Fruit fly (Drosophila melanogaster) whole organism: Measurements from ENCODE around the gene CG33178.
A peak's percentile ranks its signal among the peaks of the same experiment; 100 is the strongest.

Experiments
- CG8478 ChIP-seq: fragments of >200 bp; optimal IDR thresholded peaks from 2 replicates; lab custom pipeline; 2018; ENCODE audit warnings: inconsistent platforms
- Dll ChIP-seq: fragments of >200 bp; optimal IDR thresholded peaks from 2 replicates; lab custom pipeline; 2017
- EcR ChIP-seq, 2 experiments: fragments of >200 bp; optimal IDR thresholded peaks; 2 replicates each; lab custom pipeline; 2017; ENCODE audit warnings: missing biosample characterization in 2 of 2, missing genetic modification characterization in 2 of 2, missing genetic modification reagents in 2 of 2
- pan ChIP-seq: fragments of >200 bp; optimal IDR thresholded peaks from 2 replicates; lab custom pipeline; 2017
- psq ChIP-seq: fragments of >200 bp; optimal IDR thresholded peaks from 2 replicates; lab custom pipeline; 2017
- usp ChIP-seq: fragments of >200 bp; optimal IDR thresholded peaks from 2 replicates; lab custom pipeline; 2017; ENCODE audit warnings: missing biosample characterization, missing genetic modification characterization, mixed read lengths

Gene CG33178

dm6 chrX:15070137-15070536 is 12.5 kb upstream of the CG33178 start:
- TF ChIP-seq pan (lab: Kevin White, UChicago) (no peak), Dll (lab: Kevin White, UChicago) (no peak), usp (GFP tag; lab: Kevin White, UChicago) (no peak), psq (lab: Kevin White, UChicago) (no peak), CG8478 (lab: Kevin White, UChicago) (no peak), EcR (GFP tag; optimal IDR thresholded peaks at IDR 0.05; lab: Kevin White, UChicago) (no peak)

- TF ChIP-seq pan (lab: Kevin White, UChicago), result no peak
- TF ChIP-seq EcR (GFP tag; optimal IDR thresholded peaks at IDR 0.05; lab: Kevin White, UChicago), result no peak
These were observed 11.7 kb upstream of the CG33178 start for dm6 chrX:15070811-15071479.

dm6 chrX:15074646-15075351 is 7.8 kb upstream of the CG33178 start:
- TF ChIP-seq Dll (lab: Kevin White, UChicago) (no peak), usp (GFP tag; lab: Kevin White, UChicago) (no peak)

- TF ChIP-seq Dll (lab: Kevin White, UChicago), result no peak
- peak; percentile 46 to 84 for TF ChIP-seq EcR (GFP tag; optimal IDR thresholded peaks at IDR 0.05; lab: Kevin White, UChicago)
- no peak for TF ChIP-seq psq (lab: Kevin White, UChicago)
These were observed 7.1 kb upstream of the CG33178 start for dm6 chrX:15075485-15076037.

- TF ChIP-seq CG8478 (lab: Kevin White, UChicago), result no peak
- no peak for TF ChIP-seq Dll (lab: Kevin White, UChicago)
- TF ChIP-seq psq (lab: Kevin White, UChicago), result no peak
- no peak for TF ChIP-seq pan (lab: Kevin White, UChicago)
- no peak for TF ChIP-seq usp (GFP tag; lab: Kevin White, UChicago)
- TF ChIP-seq EcR (GFP tag; optimal IDR thresholded peaks at IDR 0.05; lab: Kevin White, UChicago), result no peak
These were observed 6.5 kb upstream of the CG33178 start, which contains the start of gene Lsd-2 for dm6 chrX:15076038-15076575. Gene Lsd-2, minus strand, starts transcription at chrX:15076220.

- TF ChIP-seq CG8478 (lab: Kevin White, UChicago), result no peak
- no peak for TF ChIP-seq EcR (GFP tag; optimal IDR thresholded peaks at IDR 0.05; lab: Kevin White, UChicago)
- TF ChIP-seq pan (lab: Kevin White, UChicago), result no peak
- TF ChIP-seq usp (GFP tag; lab: Kevin White, UChicago), result no peak
- TF ChIP-seq Dll (lab: Kevin White, UChicago), result no peak
- TF ChIP-seq psq (lab: Kevin White, UChicago), result no peak
These were observed 6.0 kb upstream of the CG33178 start for dm6 chrX:15076606-15077005.

- TF ChIP-seq pan (lab: Kevin White, UChicago) (no peak), psq (lab: Kevin White, UChicago) (no peak), CG8478 (lab: Kevin White, UChicago) (no peak), Dll (lab: Kevin White, UChicago) (no peak), EcR (GFP tag; optimal IDR thresholded peaks at IDR 0.05; lab: Kevin White, UChicago) (no peak), usp (GFP tag; lab: Kevin White, UChicago) (no peak)
These were observed 5.0 kb upstream of the CG33178 start for dm6 chrX:15077576-15078136.

- TF ChIP-seq CG8478 (lab: Kevin White, UChicago), result no peak
- no peak for TF ChIP-seq psq (lab: Kevin White, UChicago)
- no peak for TF ChIP-seq usp (GFP tag; lab: Kevin White, UChicago)
- TF ChIP-seq Dll (lab: Kevin White, UChicago), result no peak
- no peak for TF ChIP-seq pan (lab: Kevin White, UChicago)
- TF ChIP-seq EcR (GFP tag; optimal IDR thresholded peaks at IDR 0.05; lab: Kevin White, UChicago), result no peak
These were observed 4.2 kb upstream of the CG33178 start for dm6 chrX:15078394-15078793.

dm6 chrX:15079163-15079809 is 3.3 kb upstream of the CG33178 start:
- TF ChIP-seq usp (GFP tag; lab: Kevin White, UChicago), result no peak
- TF ChIP-seq EcR (GFP tag; optimal IDR thresholded peaks at IDR 0.05; lab: Kevin White, UChicago), result no peak
- no peak for TF ChIP-seq CG8478 (lab: Kevin White, UChicago)
- no peak for TF ChIP-seq Dll (lab: Kevin White, UChicago)
- no peak for TF ChIP-seq psq (lab: Kevin White, UChicago)
- TF ChIP-seq pan (lab: Kevin White, UChicago), result no peak

dm6 chrX:15079945-15080344 is 2.7 kb upstream of the CG33178 start:
- TF ChIP-seq pan (lab: Kevin White, UChicago), result no peak
- no peak for TF ChIP-seq usp (GFP tag; lab: Kevin White, UChicago)
- no peak for TF ChIP-seq Dll (lab: Kevin White, UChicago)
- no peak for TF ChIP-seq EcR (GFP tag; optimal IDR thresholded peaks at IDR 0.05; lab: Kevin White, UChicago)
- TF ChIP-seq psq (lab: Kevin White, UChicago), result no peak
- TF ChIP-seq CG8478 (lab: Kevin White, UChicago), result no peak
